Fruit fly (Drosophila melanogaster): ENCODE results near the gene CG14113.

Gene CG14113

DNA sequence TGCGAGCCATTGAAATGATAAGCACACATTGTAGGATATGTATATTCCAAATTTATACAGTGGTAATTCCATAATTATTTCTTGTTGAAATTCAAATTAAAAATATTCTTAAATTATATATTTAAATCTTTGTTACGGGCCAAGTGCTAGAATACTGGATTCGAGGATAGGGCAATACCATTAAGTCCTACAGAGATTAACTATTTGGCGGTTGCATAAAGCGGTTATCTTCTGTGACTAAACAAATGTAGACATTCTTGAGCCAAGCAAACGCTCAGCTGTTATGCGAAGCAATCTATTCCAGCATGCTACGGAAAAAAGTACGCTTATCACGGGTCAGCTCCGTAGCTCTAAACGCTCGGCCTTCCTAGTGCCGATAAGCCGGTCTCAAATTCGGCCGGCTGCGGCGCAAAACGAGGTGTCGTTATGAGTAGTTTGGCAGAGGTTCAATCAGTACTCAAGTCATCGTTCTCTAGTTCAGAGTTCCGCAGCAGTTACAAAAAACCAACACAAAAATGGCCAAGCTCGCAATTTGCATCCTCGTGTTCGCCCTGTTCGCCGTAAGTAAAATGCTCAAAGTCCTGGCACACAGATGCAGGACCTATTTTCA, 27.3 kb downstream of the CG14113 start, which contains the start of gene Nplp2:
TSS of gene Nplp2 (plus strand) at position 293 of the 610 bp plus-strand sequence.
- TF ChIP-seq usp (GFP tag; optimal IDR thresholded peaks at IDR 0.05) (no peak), CG8478 (optimal IDR thresholded peaks at IDR 0.05) (no peak), psq (optimal IDR thresholded peaks at IDR 0.05) (no peak), Dll (optimal IDR thresholded peaks at IDR 0.05) (no peak), pan (optimal IDR thresholded peaks at IDR 0.05) (no peak), EcR (GFP tag; optimal IDR thresholded peaks at IDR 0.05) (no peak)

DNA sequence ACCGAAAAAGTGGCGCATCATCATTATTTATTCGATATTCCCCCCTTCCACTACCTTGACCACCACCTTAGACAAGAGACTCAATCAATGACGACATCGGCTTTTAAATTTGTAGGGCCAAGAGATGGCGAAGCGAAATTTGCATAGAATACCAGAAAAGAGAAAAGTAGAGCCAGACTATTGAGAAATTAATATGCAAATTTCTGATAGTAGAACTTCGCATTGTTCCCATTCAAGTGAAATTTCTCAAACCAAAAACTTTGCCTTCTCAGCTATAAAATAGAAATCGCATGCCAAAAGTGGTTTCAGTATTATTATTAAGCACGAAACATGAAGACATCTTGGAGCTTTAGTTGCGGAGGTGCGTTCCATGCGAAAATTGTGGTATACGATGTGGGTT, 48.7 kb downstream of the CG14113 start, which contains the start of gene CG14111:
TSS of gene CG14111 (plus strand) at position 301 of the 400 bp plus-strand sequence.
- TF ChIP-seq pan (optimal IDR thresholded peaks at IDR 0.05) (no peak), usp (GFP tag; optimal IDR thresholded peaks at IDR 0.05) (no peak), CG8478 (optimal IDR thresholded peaks at IDR 0.05) (no peak), EcR (GFP tag; optimal IDR thresholded peaks at IDR 0.05) (no peak), Dll (optimal IDR thresholded peaks at IDR 0.05) (no peak), psq (optimal IDR thresholded peaks at IDR 0.05) (no peak)

- no peak for TF ChIP-seq EcR (GFP tag; optimal IDR thresholded peaks at IDR 0.05)
- TF ChIP-seq CG8478 (optimal IDR thresholded peaks at IDR 0.05): no peak
- TF ChIP-seq Dll (optimal IDR thresholded peaks at IDR 0.05): no peak
- TF ChIP-seq psq (optimal IDR thresholded peaks at IDR 0.05): no peak
- TF ChIP-seq usp (GFP tag; optimal IDR thresholded peaks at IDR 0.05): no peak
- no peak for TF ChIP-seq pan (optimal IDR thresholded peaks at IDR 0.05)
These were observed 49.3 kb downstream of the CG14113 start, which contains the start of gene SNCF for dm6 chr3L:13378202-13378601. Gene SNCF, plus strand, starts transcription at chr3L:13378583.
